Worm (Caenorhabditis elegans) whole organism, mixed stage, embryonic: ENCODE measurements around the gene Y67D8B.5.

Source experiments
- elt-1 ChIP-seq: sonication (generic microtip); optimal IDR thresholded peaks from 2 replicates; lab custom pipeline; 2017; ENCODE audit warnings: missing genetic modification characterization, mild to moderate bottlenecking, missing compliant biosample characterization, antibody characterized with exemption, moderate library complexity, borderline replicate concordance; ENCODE audit not compliant: insufficient read depth
- elt-3 ChIP-seq: fragments of 150-350 bp; optimal IDR thresholded peaks from 2 replicates; lab custom pipeline; 2014; ENCODE audit warnings: missing biosample characterization, missing genetic modification characterization
- hlh-1 ChIP-seq: fragments of 150-350 bp; optimal IDR thresholded peaks from 2 replicates; lab custom pipeline; 2014; ENCODE audit warnings: missing biosample characterization, missing genetic modification reagents, missing genetic modification characterization
- lin-13 ChIP-seq: fragments of 150-350 bp; optimal IDR thresholded peaks from 2 replicates; lab custom pipeline; 2014; ENCODE audit warnings: missing biosample characterization, missing genetic modification characterization
- mab-5 ChIP-seq: fragments of 150-350 bp; optimal IDR thresholded peaks from 2 replicates; lab custom pipeline; 2014; ENCODE audit warnings: missing biosample characterization, missing genetic modification characterization
- mep-1 ChIP-seq: fragments of 150-350 bp; optimal IDR thresholded peaks from 2 replicates; lab custom pipeline; 2017; ENCODE audit warnings: missing biosample characterization, missing genetic modification reagents, missing genetic modification characterization, inconsistent platforms
- nhr-237 ChIP-seq: fragments of 150-350 bp; optimal IDR thresholded peaks from 2 replicates; lab custom pipeline; 2014; ENCODE audit warnings: missing biosample characterization, missing genetic modification characterization
- nhr-76 ChIP-seq: sonication (generic microtip); optimal IDR thresholded peaks from 2 replicates; lab custom pipeline; 2017; ENCODE audit warnings: missing biosample characterization, missing genetic modification characterization
- pha-4 ChIP-seq: fragments of 150-350 bp; optimal IDR thresholded peaks from 2 replicates; lab custom pipeline; 2018; ENCODE audit warnings: missing biosample characterization, missing genetic modification reagents, missing genetic modification characterization
- snpc-4 ChIP-seq: fragments of 150-350 bp; optimal IDR thresholded peaks from 2 replicates; lab custom pipeline; 2014; ENCODE audit warnings: missing biosample characterization, missing genetic modification characterization
- unc-62 ChIP-seq: fragments of 150-350 bp; optimal IDR thresholded peaks from 2 replicates; lab custom pipeline; 2014; ENCODE audit warnings: missing biosample characterization, missing genetic modification reagents, missing genetic modification characterization
- ztf-11 ChIP-seq: fragments of 150-350 bp; optimal IDR thresholded peaks from 2 replicates; lab custom pipeline; 2014; ENCODE audit warnings: missing biosample characterization, missing genetic modification characterization

ce11 chrIV:3182920-3183319 lies 19.2 kb upstream of the Y67D8B.5 start:
- TF ChIP-seq elt-3 (tag; lab: Kevin White, UChicago) = no peak
- TF ChIP-seq unc-62 = no peak
- no peak for TF ChIP-seq snpc-4
- no peak for TF ChIP-seq ztf-11 (tag; lab: Kevin White, UChicago)
- TF ChIP-seq nhr-237 = no peak
- no peak for TF ChIP-seq pha-4 (tag; lab: Kevin White, UChicago)
- TF ChIP-seq elt-1 (tag; lab: Kevin White, UChicago) = no peak
- TF ChIP-seq mab-5 (tag; lab: Kevin White, UChicago) = no peak
- TF ChIP-seq mep-1 = no peak
- no peak for TF ChIP-seq hlh-1 (tag; lab: Kevin White, UChicago)
- TF ChIP-seq nhr-76 (tag; lab: Kevin White, UChicago) = no peak
- TF ChIP-seq lin-13 (tag; lab: Kevin White, UChicago) = no peak
